Fruit fly (Drosophila melanogaster) S2 (cell line): ENCODE results near the gene myo.

Experiments
- CG8478 ChIP-seq: fragments of >200 bp; optimal IDR thresholded peaks from 2 replicates; lab custom pipeline; 2018
- CTCF ChIP-seq, 2 experiments: fragments of >200 bp; optimal IDR thresholded peaks; 2 replicates each; lab custom pipeline; 2018

- TF ChIP-seq CG8478 (lab: Kevin White, UChicago) (no peak), CTCF (optimal IDR thresholded peaks at IDR 0.05; lab: Kevin White, UChicago) (no peak)
Measured at dm6 chr4:694917-695720, 736 bp downstream of the myo start.
